ENCODE assay signal across 6 worm cellular contexts in the genomic region with DNA sequence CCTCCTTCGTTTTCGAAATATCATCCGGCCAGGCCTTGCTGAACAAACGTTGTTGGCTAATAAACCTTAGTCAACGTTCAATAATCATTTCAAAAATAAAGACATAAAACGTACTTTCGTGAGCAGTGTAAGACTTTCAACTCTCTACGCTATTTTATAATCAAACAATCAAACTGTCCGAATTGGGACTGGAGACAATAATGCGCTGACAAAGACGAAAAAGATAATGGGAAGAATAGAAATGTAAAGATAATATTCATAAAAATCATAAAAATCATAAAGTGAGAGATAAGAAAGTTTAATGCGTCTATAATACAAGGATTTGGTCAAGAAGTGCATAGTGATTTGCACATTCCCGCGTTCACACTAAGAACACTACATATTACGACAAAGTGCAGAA.
A peak's percentile ranks its signal among the peaks of the same experiment; 100 is the strongest.
TF ChIP-seq lines count a peak whose summit lies in the region.

No protein-coding gene starts in this region.

TF ChIP-seq in whole organism, L1 larva, 84 proteins besides CTCF, POLR2A, EP300 and RAD21 (continues in another document):
- TF ChIP-seq F16B12.6 (tag; optimal IDR thresholded peaks at IDR 0.05; lab: Kevin White, UChicago) (peak; percentile 35), nhr-19 (GFP tag; conservative IDR thresholded peaks at IDR 0.05; lab: Robert Waterston, UW) (no peak), nhr-71 (tag; optimal IDR thresholded peaks at IDR 0.05; lab: Kevin White, UChicago) (peak; percentile 9), pqm-1 (tag; optimal IDR thresholded peaks at IDR 0.05; lab: Kevin White, UChicago) (peak; percentile 68), isw-1 (GFP tag; IDR thresholded peaks at IDR 0.05; lab: Robert Waterston, UW) (no peak), tlp-1 (tag; optimal IDR thresholded peaks at IDR 0.05; lab: Kevin White, UChicago) (peak; percentile 11), elt-2 (tag; optimal IDR thresholded peaks at IDR 0.05; lab: Kevin White, UChicago) (peak; percentile 81), egl-27 (tag; optimal IDR thresholded peaks at IDR 0.05; lab: Kevin White, UChicago) (no peak), grh-1 (GFP tag; IDR thresholded peaks at IDR 0.05; lab: Robert Waterston, UW) (no peak), irx-1 (tag; optimal IDR thresholded peaks at IDR 0.05; lab: Kevin White, UChicago) (no peak), dpl-1 (GFP tag; optimal IDR thresholded peaks at IDR 0.05; lab: Kevin White, UChicago) (peak in 1 of 3 experiments; percentile 29), vab-15 (tag; optimal IDR thresholded peaks at IDR 0.05; lab: Kevin White, UChicago) (no peak), blmp-1 (tag; optimal IDR thresholded peaks at IDR 0.05; lab: Kevin White, UChicago) (no peak), ceh-8 (GFP tag; optimal IDR thresholded peaks at IDR 0.05; lab: Kevin White, UChicago) (no peak), mef-2 (tag; optimal IDR thresholded peaks at IDR 0.05; lab: Kevin White, UChicago) (no peak)

TF ChIP-seq in whole organism, L2 larva, 48 proteins besides CTCF, POLR2A, EP300 and RAD21:
- TF ChIP-seq aly-2 (tag; optimal IDR thresholded peaks at IDR 0.05; lab: Kevin White, UChicago): no peak
- TF ChIP-seq fos-1 (tag; optimal IDR thresholded peaks at IDR 0.05; lab: Kevin White, UChicago): peak; percentile 69
- TF ChIP-seq unc-62 (GFP tag; optimal IDR thresholded peaks at IDR 0.05; lab: Kevin White, UChicago): no peak
- TF ChIP-seq F13H6.1 (tag; optimal IDR thresholded peaks at IDR 0.05; lab: Kevin White, UChicago): peak; percentile 47

TF ChIP-seq in whole organism, L3 larva, 47 proteins besides CTCF, POLR2A, EP300 and RAD21 (continues in another document):
- TF ChIP-seq R02D3.7 (tag; optimal IDR thresholded peaks at IDR 0.05; lab: Kevin White, UChicago) (no peak), ZK546.5 (tag; optimal IDR thresholded peaks at IDR 0.05; lab: Kevin White, UChicago) (no peak), skn-1 (tag; optimal IDR thresholded peaks at IDR 0.05; lab: Kevin White, UChicago) (no peak), nhr-43 (tag; optimal IDR thresholded peaks at IDR 0.05; lab: Kevin White, UChicago; ENCODE audit: poor library complexity, severe bottlenecking) (no peak), ceh-16 (tag; optimal IDR thresholded peaks at IDR 0.05; lab: Kevin White, UChicago) (no peak), jun-1 (tag; optimal IDR thresholded peaks at IDR 0.05; lab: Kevin White, UChicago) (peak; percentile 48), lin-15B (tag; optimal IDR thresholded peaks at IDR 0.05; lab: Kevin White, UChicago) (no peak), nfya-1 (tag; optimal IDR thresholded peaks at IDR 0.05; lab: Kevin White, UChicago; ENCODE audit: insufficient read depth) (no peak), ceh-28 (tag; optimal IDR thresholded peaks at IDR 0.05; lab: Kevin White, UChicago) (no peak), nhr-77 (tag; optimal IDR thresholded peaks at IDR 0.05; lab: Kevin White, UChicago) (no peak), pqm-1 (tag; optimal IDR thresholded peaks at IDR 0.05; lab: Kevin White, UChicago) (peak; percentile 77), ceh-82 (tag; optimal IDR thresholded peaks at IDR 0.05; lab: Kevin White, UChicago) (no peak), elt-3 (tag; optimal IDR thresholded peaks at IDR 0.05; lab: Kevin White, UChicago) (no peak), ztf-4 (tag; optimal IDR thresholded peaks at IDR 0.05; lab: Kevin White, UChicago) (no peak), lsy-12 (tag; optimal IDR thresholded peaks at IDR 0.05; lab: Kevin White, UChicago) (no peak), elt-2 (tag; optimal IDR thresholded peaks at IDR 0.05; lab: Kevin White, UChicago) (peak; percentile 94), hmg-11 (tag; optimal IDR thresholded peaks at IDR 0.05; lab: Kevin White, UChicago) (peak; percentile 3), pha-4 (tag; optimal IDR thresholded peaks at IDR 0.05; lab: Kevin White, UChicago) (peak; percentile 50)

TF ChIP-seq in whole organism, L4 larva, 104 proteins besides CTCF, POLR2A, EP300 and RAD21 (continues in another document):
- TF ChIP-seq php-3 (GFP tag; IDR thresholded peaks at IDR 0.05; lab: Robert Waterston, UW) (peak; percentile 87), zfp-2 (tag; optimal IDR thresholded peaks at IDR 0.05; lab: Kevin White, UChicago) (no peak), mes-2 (tag; optimal IDR thresholded peaks at IDR 0.05; lab: Kevin White, UChicago; ENCODE audit: poor library complexity, severe bottlenecking) (peak; percentile 2), zfp-3 (GFP tag; conservative IDR thresholded peaks at IDR 0.05; lab: Robert Waterston, UW) (no peak), ama-1 (optimal IDR thresholded peaks at IDR 0.05; lab: Kevin White, UChicago) (no peak), ces-1 (GFP tag; optimal IDR thresholded peaks at IDR 0.05; lab: Kevin White, UChicago) (no peak), Y48G9A.11 (GFP tag; IDR thresholded peaks at IDR 0.05; lab: Robert Waterston, UW) (no peak), dmd-6 (GFP tag; IDR thresholded peaks at IDR 0.05; lab: Robert Waterston, UW) (peak; percentile 41; the same call in 1 of the 2 replicates), zag-1 (tag; optimal IDR thresholded peaks at IDR 0.05; lab: Kevin White, UChicago) (no peak), hlh-11 (tag; optimal IDR thresholded peaks at IDR 0.05; lab: Kevin White, UChicago) (peak; percentile 31), saeg-2 (GFP tag; IDR thresholded peaks at IDR 0.05; lab: Robert Waterston, UW) (no peak), daf-16 (GFP tag; optimal IDR thresholded peaks at IDR 0.05; lab: Kevin White, UChicago) (no peak), daf-16 (tag; optimal IDR thresholded peaks at IDR 0.05; lab: Kevin White, UChicago) (peak; percentile 51), nhr-48 (tag; optimal IDR thresholded peaks at IDR 0.05; lab: Kevin White, UChicago) (peak; percentile 30), pqm-1 (tag; optimal IDR thresholded peaks at IDR 0.05; lab: Kevin White, UChicago) (peak; percentile 79), mep-1 (tag; optimal IDR thresholded peaks at IDR 0.05; lab: Kevin White, UChicago) (peak; percentile 37), dmd-9 (GFP tag; IDR thresholded peaks at IDR 0.05; lab: Robert Waterston, UW) (no peak), dve-1 (tag; optimal IDR thresholded peaks at IDR 0.05; lab: Kevin White, UChicago; ENCODE audit: insufficient read depth) (peak; percentile 89)

TF ChIP-seq in whole organism, late embryonic, 69 proteins besides CTCF, POLR2A, EP300 and RAD21:
- TF ChIP-seq pat-9 (tag; optimal IDR thresholded peaks at IDR 0.05; lab: Kevin White, UChicago) (no peak), elt-2 (tag; optimal IDR thresholded peaks at IDR 0.05; lab: Kevin White, UChicago) (peak; percentile 35), nhr-232 (tag; optimal IDR thresholded peaks at IDR 0.05; lab: Kevin White, UChicago) (no peak), ahr-1 (tag; optimal IDR thresholded peaks at IDR 0.05; lab: Kevin White, UChicago) (no peak), ref-2 (tag; optimal IDR thresholded peaks at IDR 0.05; lab: Kevin White, UChicago) (no peak), unc-55 (GFP tag; optimal IDR thresholded peaks at IDR 0.05; lab: Kevin White, UChicago) (no peak)

TF ChIP-seq in whole organism, young adult, 124 proteins besides CTCF, POLR2A, EP300 and RAD21:
- TF ChIP-seq ztf-6 (GFP tag; IDR thresholded peaks at IDR 0.05; lab: Robert Waterston, UW) (no peak), ztf-22 (GFP tag; optimal IDR thresholded peaks at IDR 0.05; lab: Kevin White, UChicago) (no peak), pha-4 (tag; optimal IDR thresholded peaks at IDR 0.05; lab: Kevin White, UChicago) (no peak), hlh-12 (tag; optimal IDR thresholded peaks at IDR 0.05; lab: Kevin White, UChicago) (no peak), nhr-80 (tag; optimal IDR thresholded peaks at IDR 0.05; lab: Kevin White, UChicago) (peak; percentile 59), somi-1 (GFP tag; optimal IDR thresholded peaks at IDR 0.05; lab: Kevin White, UChicago) (no peak), B0261.1 (tag; optimal IDR thresholded peaks at IDR 0.05; lab: Kevin White, UChicago) (no peak), hmg-20 (GFP tag; IDR thresholded peaks at IDR 0.05; lab: Robert Waterston, UW) (no peak), snpc-3.4 (tag; optimal IDR thresholded peaks at IDR 0.05; lab: Kevin White, UChicago) (no peak), dpff-1 (tag; optimal IDR thresholded peaks at IDR 0.05; lab: Kevin White, UChicago) (no peak), ceh-58 (GFP tag; IDR thresholded peaks at IDR 0.05; lab: Robert Waterston, UW) (no peak), lin-40 (tag; optimal IDR thresholded peaks at IDR 0.05; lab: Kevin White, UChicago) (peak; percentile 28), Y95B8A.8 (GFP tag; IDR thresholded peaks at IDR 0.05; lab: Robert Waterston, UW) (no peak), nfya-1 (tag; optimal IDR thresholded peaks at IDR 0.05; lab: Kevin White, UChicago; ENCODE audit: borderline replicate concordance, insufficient read depth) (no peak), ceh-91 (GFP tag; IDR thresholded peaks at IDR 0.05; lab: Robert Waterston, UW) (no peak), nhr-120 (GFP tag; IDR thresholded peaks at IDR 0.05; lab: Robert Waterston, UW) (no peak), F37B4.10 (GFP tag; IDR thresholded peaks at IDR 0.05; lab: Robert Waterston, UW) (no peak), Y56A3A.18 (GFP tag; IDR thresholded peaks at IDR 0.05; lab: Robert Waterston, UW) (no peak), mel-28 (tag; optimal IDR thresholded peaks at IDR 0.05; lab: Kevin White, UChicago; ENCODE audit: borderline replicate concordance) (no peak), F10E7.11 (tag; optimal IDR thresholded peaks at IDR 0.05; lab: Kevin White, UChicago) (no peak), let-607 (tag; optimal IDR thresholded peaks at IDR 0.05; lab: Kevin White, UChicago) (peak in 1 of 2 experiments; percentile 8)
